Fruit fly (Drosophila melanogaster) whole organism, embryonic: ENCODE results near the gene FoxL1.
A peak's percentile ranks its signal among the peaks of the same experiment; 100 is the strongest.

Source experiments
- B-H2 ChIP-seq: fragments of 200-800 bp; sonication (Bioruptor generic); optimal IDR thresholded peaks from 2 replicates; lab custom pipeline; 2018; ENCODE audit warnings: missing biosample characterization, mild to moderate bottlenecking, missing genetic modification characterization
- Bteb2 ChIP-seq: fragments of 200-800 bp; sonication (Bioruptor generic); optimal IDR thresholded peaks from 2 replicates; lab custom pipeline; 2016; ENCODE audit warnings: missing biosample characterization, missing genetic modification characterization
- CG10147 ChIP-seq: fragments of 200-800 bp; sonication (Bioruptor generic); optimal IDR thresholded peaks from 2 replicates; lab custom pipeline; 2019; ENCODE audit warnings: missing biosample characterization, mild to moderate bottlenecking, missing genetic modification characterization, moderate library complexity
- CG1024 ChIP-seq: fragments of 200-800 bp; sonication (Bioruptor generic); IDR thresholded peaks from 2 replicates; pipeline ENCODE4 v1.3.6; 2022; ENCODE audit warnings: missing biosample characterization, missing genetic modification characterization
- CG11456 ChIP-seq: fragments of 200-800 bp; sonication (Bioruptor generic); IDR thresholded peaks from 3 replicates; pipeline ENCODE4 v1.3.6; 2022; ENCODE audit warnings: missing biosample characterization, missing genetic modification characterization
- CG11723 ChIP-seq: fragments of 200-800 bp; sonication (Bioruptor generic); optimal IDR thresholded peaks from 2 replicates; lab custom pipeline; 2017; ENCODE audit warnings: missing biosample characterization, mild to moderate bottlenecking, missing genetic modification characterization
- CG12071 ChIP-seq: fragments of 200-800 bp; sonication (Bioruptor generic); optimal IDR thresholded peaks from 3 replicates; lab custom pipeline; 2018; ENCODE audit warnings: missing biosample characterization, mild to moderate bottlenecking, missing genetic modification characterization
- CG14441 ChIP-seq: fragments of 200-800 bp; sonication (Bioruptor generic); IDR thresholded peaks from 2 replicates; pipeline ENCODE4 v1.3.6; 2022; ENCODE audit warnings: missing biosample characterization, missing genetic modification characterization
- CG14667 ChIP-seq: fragments of 200-800 bp; sonication (Bioruptor generic); IDR thresholded peaks from 2 replicates; pipeline ENCODE4 v1.3.6; 2022; ENCODE audit warnings: missing biosample characterization, missing genetic modification characterization
- CG15479 ChIP-seq: fragments of 200-800 bp; sonication (Bioruptor generic); optimal IDR thresholded peaks from 3 replicates; lab custom pipeline; 2019; ENCODE audit warnings: missing biosample characterization, mild to moderate bottlenecking, missing genetic modification characterization, moderate library complexity
- CG16815 ChIP-seq: fragments of 200-800 bp; sonication (Bioruptor generic); optimal IDR thresholded peaks from 3 replicates; lab custom pipeline; 2017; ENCODE audit warnings: missing biosample characterization, mild to moderate bottlenecking, missing genetic modification characterization
- CG17612 ChIP-seq: fragments of 200-800 bp; sonication (Bioruptor generic); IDR thresholded peaks from 2 replicates; pipeline ENCODE4 v1.3.6; 2022; ENCODE audit warnings: missing biosample characterization, missing genetic modification characterization
- CG17802 ChIP-seq: fragments of 200-800 bp; sonication (Bioruptor generic); optimal IDR thresholded peaks from 2 replicates; lab custom pipeline; 2018; ENCODE audit warnings: missing biosample characterization, mild to moderate bottlenecking, missing genetic modification characterization, moderate library complexity
- CG18476 ChIP-seq: fragments of 200-800 bp; sonication (Bioruptor generic); optimal IDR thresholded peaks from 2 replicates; lab custom pipeline; 2016; ENCODE audit warnings: missing biosample characterization, mild to moderate bottlenecking, missing genetic modification characterization
- CG2202 ChIP-seq: fragments of 200-800 bp; sonication (Bioruptor generic); optimal IDR thresholded peaks from 2 replicates; lab custom pipeline; 2018; ENCODE audit warnings: missing biosample characterization, mild to moderate bottlenecking, missing genetic modification characterization
- CG2875 ChIP-seq: fragments of 200-800 bp; sonication (Bioruptor generic); optimal IDR thresholded peaks from 2 replicates; lab custom pipeline; 2017; ENCODE audit warnings: missing biosample characterization, mild to moderate bottlenecking, missing genetic modification characterization, missing genetic modification reagents
- CG32767 ChIP-seq: fragments of 200-800 bp; sonication (Bioruptor generic); IDR thresholded peaks from 2 replicates; pipeline ENCODE4 v1.3.6; 2022; ENCODE audit warnings: missing biosample characterization, missing genetic modification characterization
- CG33557 ChIP-seq: fragments of 200-800 bp; sonication (Bioruptor generic); optimal IDR thresholded peaks from 2 replicates; lab custom pipeline; 2019; ENCODE audit warnings: missing biosample characterization, mild to moderate bottlenecking, missing genetic modification characterization, moderate library complexity
- CG4328 ChIP-seq: fragments of 200-800 bp; sonication (Bioruptor generic); optimal IDR thresholded peaks from 3 replicates; lab custom pipeline; 2017; ENCODE audit warnings: missing biosample characterization, missing genetic modification reagents, missing genetic modification characterization
- CG9609 ChIP-seq: fragments of 200-800 bp; sonication (Bioruptor generic); optimal IDR thresholded peaks from 3 replicates; lab custom pipeline; 2016; ENCODE audit warnings: missing biosample characterization, missing genetic modification characterization
- Chrac-16 ChIP-seq: fragments of 200-800 bp; sonication (Bioruptor generic); optimal IDR thresholded peaks from 3 replicates; lab custom pipeline; 2016; ENCODE audit warnings: missing biosample characterization, missing genetic modification characterization
- CoRest ChIP-seq: fragments of 200-800 bp; sonication (Bioruptor generic); optimal IDR thresholded peaks from 3 replicates; lab custom pipeline; 2018; ENCODE audit warnings: missing biosample characterization, mild to moderate bottlenecking, missing genetic modification characterization, moderate library complexity
- HLH3B ChIP-seq: fragments of 200-800 bp; sonication (Bioruptor generic); IDR thresholded peaks from 2 replicates; pipeline ENCODE4 v1.3.6; 2022; ENCODE audit warnings: missing biosample characterization, missing genetic modification characterization
- HmgD ChIP-seq: fragments of 200-800 bp; sonication (Bioruptor generic); optimal IDR thresholded peaks from 3 replicates; lab custom pipeline; 2016; ENCODE audit warnings: missing biosample characterization, missing genetic modification characterization
- Hmr ChIP-seq: fragments of 200-800 bp; sonication (Bioruptor generic); optimal IDR thresholded peaks from 3 replicates; lab custom pipeline; 2017; ENCODE audit warnings: mild to moderate bottlenecking, missing biosample characterization, missing genetic modification reagents, missing genetic modification characterization
- Hr3 ChIP-seq: fragments of 200-800 bp; sonication (Bioruptor generic); optimal IDR thresholded peaks from 3 replicates; lab custom pipeline; 2016; ENCODE audit warnings: missing biosample characterization, missing genetic modification characterization
- Lhr ChIP-seq: fragments of 200-800 bp; sonication (Bioruptor generic); optimal IDR thresholded peaks from 3 replicates; lab custom pipeline; 2017; ENCODE audit warnings: mild to moderate bottlenecking, missing biosample characterization, missing genetic modification reagents, missing genetic modification characterization
- Mad ChIP-seq: fragments of 200-800 bp; sonication (Bioruptor generic); optimal IDR thresholded peaks from 2 replicates; lab custom pipeline; 2016; ENCODE audit warnings: missing biosample characterization, missing genetic modification characterization
- Poxn ChIP-seq: fragments of 200-800 bp; sonication (Bioruptor generic); IDR thresholded peaks from 2 replicates; pipeline ENCODE4 v1.3.6; 2022; ENCODE audit warnings: missing biosample characterization, missing genetic modification characterization
- bab2 ChIP-seq: fragments of 200-800 bp; sonication (Bioruptor generic); optimal IDR thresholded peaks from 2 replicates; lab custom pipeline; 2016; ENCODE audit warnings: missing biosample characterization, missing genetic modification characterization
- bbx ChIP-seq: fragments of 200-800 bp; sonication (Bioruptor generic); IDR thresholded peaks from 2 replicates; pipeline ENCODE4 v1.3.6; 2022; ENCODE audit warnings: missing biosample characterization, missing genetic modification characterization; ENCODE audit not compliant: partially characterized antibody
- bcd ChIP-seq: fragments of 200-800 bp; sonication (Bioruptor generic); optimal IDR thresholded peaks from 2 replicates; lab custom pipeline; 2017; ENCODE audit warnings: missing biosample characterization, mild to moderate bottlenecking, missing genetic modification characterization
- danr ChIP-seq: fragments of 200-800 bp; sonication (Bioruptor generic); IDR thresholded peaks from 2 replicates; pipeline ENCODE4 v1.3.6; 2022; ENCODE audit warnings: missing biosample characterization, missing genetic modification characterization
- esg ChIP-seq: fragments of 200-800 bp; sonication (Bioruptor generic); conservative IDR thresholded peaks from 2 replicates; pipeline ENCODE4 v1.3.6; 2022; ENCODE audit warnings: missing biosample characterization, missing genetic modification characterization
- fd102C ChIP-seq: fragments of 200-800 bp; sonication (Bioruptor generic); optimal IDR thresholded peaks from 2 replicates; lab custom pipeline; 2018; ENCODE audit warnings: missing biosample characterization, mild to moderate bottlenecking, missing genetic modification characterization, moderate library complexity
- gce ChIP-seq: fragments of 200-800 bp; sonication (Bioruptor generic); IDR thresholded peaks from 3 replicates; pipeline ENCODE4 v1.3.6; 2022; ENCODE audit warnings: missing biosample characterization, missing genetic modification characterization
- gro ChIP-seq: fragments of 200-800 bp; sonication (Bioruptor generic); optimal IDR thresholded peaks from 2 replicates; lab custom pipeline; 2016; ENCODE audit warnings: missing biosample characterization, missing genetic modification characterization
- jing ChIP-seq: fragments of 200-800 bp; sonication (Bioruptor generic); optimal IDR thresholded peaks from 2 replicates; lab custom pipeline; 2018; ENCODE audit warnings: missing biosample characterization, mild to moderate bottlenecking, missing genetic modification characterization
- lola ChIP-seq, 3 experiments: fragments of >200 bp in 2 of 3; fragments of 200-800 bp in 1 of 3; sonication (Bioruptor generic) in 1 of 3; optimal IDR thresholded peaks; 2 replicates each; lab custom pipeline; 2017 to 2019; ENCODE audit warnings: missing biosample characterization in 3 of 3, missing genetic modification characterization in 3 of 3, mild to moderate bottlenecking in 1 of 3, moderate library complexity in 1 of 3
- nerfin-2 ChIP-seq: fragments of 200-800 bp; sonication (Bioruptor generic); IDR thresholded peaks from 2 replicates; pipeline ENCODE4 v1.3.6; 2022; ENCODE audit warnings: missing biosample characterization, missing genetic modification characterization; ENCODE audit not compliant: partially characterized antibody
- peb ChIP-seq: fragments of 200-800 bp; sonication (Bioruptor generic); IDR thresholded peaks from 2 replicates; pipeline ENCODE4 v1.3.6; 2022; ENCODE audit warnings: missing biosample characterization, missing genetic modification characterization
- pros ChIP-seq: fragments of 200-800 bp; sonication (Bioruptor generic); optimal IDR thresholded peaks from 3 replicates; lab custom pipeline; 2019; ENCODE audit warnings: missing biosample characterization, mild to moderate bottlenecking, missing genetic modification characterization, moderate library complexity
- pum ChIP-seq: fragments of 200-800 bp; sonication (Bioruptor generic); optimal IDR thresholded peaks from 2 replicates; lab custom pipeline; 2016; ENCODE audit warnings: missing biosample characterization, missing genetic modification characterization
- row ChIP-seq: fragments of 200-800 bp; sonication (Bioruptor generic); IDR thresholded peaks from 3 replicates; pipeline ENCODE4 v1.3.6; 2022; ENCODE audit warnings: missing biosample characterization, missing genetic modification characterization
- run ChIP-seq: fragments of 200-800 bp; sonication (Bioruptor generic); optimal IDR thresholded peaks from 3 replicates; lab custom pipeline; 2018; ENCODE audit warnings: missing biosample characterization, mild to moderate bottlenecking, missing genetic modification characterization
- sisA ChIP-seq: fragments of 200-800 bp; sonication (Bioruptor generic); IDR thresholded peaks from 2 replicates; pipeline ENCODE4 v1.3.6; 2022; ENCODE audit warnings: missing biosample characterization, missing genetic modification characterization
- sna ChIP-seq: fragments of 200-800 bp; sonication (Bioruptor generic); IDR thresholded peaks from 2 replicates; pipeline ENCODE4 v1.3.6; 2022; ENCODE audit warnings: missing biosample characterization, missing genetic modification characterization; ENCODE audit not compliant: partially characterized antibody
- tna ChIP-seq: fragments of 200-800 bp; sonication (Bioruptor generic); IDR thresholded peaks from 2 replicates; pipeline ENCODE4 v1.3.6; 2022; ENCODE audit warnings: missing biosample characterization, missing genetic modification characterization; ENCODE audit not compliant: partially characterized antibody
- unc-4 ChIP-seq: fragments of 200-800 bp; sonication (Bioruptor generic); IDR thresholded peaks from 2 replicates; pipeline ENCODE4 v1.3.6; 2022; ENCODE audit warnings: missing biosample characterization, missing genetic modification characterization; ENCODE audit not compliant: partially characterized antibody

FoxL1 gene

dm6 chr3L:4070221-4070995, 51.7 kb downstream of the FoxL1 start (continued):
- TF ChIP-seq CG17802 (tag; lab: Kevin White, UChicago) = peak; percentile 70
- TF ChIP-seq pum = peak; percentile 78
- peak; percentile 90 for TF ChIP-seq CG9609
- TF ChIP-seq CoRest (tag; lab: Kevin White, UChicago) = peak; percentile 88
- TF ChIP-seq sisA = peak; percentile 93
- TF ChIP-seq CG2875 = peak; percentile 54
- peak in 1 of 3 experiments; percentile 25 for TF ChIP-seq lola (GFP tag; optimal IDR thresholded peaks at IDR 0.05; lab: Kevin White, UChicago)
- peak; percentile 26 for TF ChIP-seq B-H2 (GFP tag; lab: Kevin White, UChicago)
- TF ChIP-seq esg (GFP tag; lab: Robert Waterston, UW) = peak; percentile 92
- TF ChIP-seq CG17612 (GFP tag; lab: Robert Waterston, UW) = peak; percentile 88
- no peak for TF ChIP-seq CG33557 (GFP tag; lab: Kevin White, UChicago)
- no peak for TF ChIP-seq sna (GFP tag; lab: Robert Waterston, UW)
- peak; percentile 96 for TF ChIP-seq row (GFP tag; lab: Robert Waterston, UW)
- TF ChIP-seq CG11456 (GFP tag; lab: Robert Waterston, UW) = peak; percentile 97
- TF ChIP-seq gro (GFP tag; lab: Kevin White, UChicago) = peak; percentile 90
- no peak for TF ChIP-seq nerfin-2
- peak; percentile 90 for TF ChIP-seq gce (GFP tag; lab: Robert Waterston, UW)
- no peak for TF ChIP-seq unc-4 (GFP tag; lab: Robert Waterston, UW)
- TF ChIP-seq bbx (GFP tag; lab: Robert Waterston, UW) = no peak
- peak; percentile 93 for TF ChIP-seq HLH3B
- peak; percentile 86 for TF ChIP-seq CG10147
- peak; percentile 84 for TF ChIP-seq CG1024
- peak; percentile 88 for TF ChIP-seq Hmr (GFP tag; lab: Kevin White, UChicago)
- TF ChIP-seq CG15479 (GFP tag; lab: Kevin White, UChicago) = no peak
- TF ChIP-seq run (tag; lab: Kevin White, UChicago) = peak; percentile 65
- TF ChIP-seq CG16815 (GFP tag; lab: Kevin White, UChicago) = peak; percentile 81
- peak; percentile 9 for TF ChIP-seq fd102C (GFP tag; lab: Kevin White, UChicago)
- TF ChIP-seq tna (GFP tag; lab: Robert Waterston, UW) = no peak
- TF ChIP-seq CG18476 (GFP tag; lab: Kevin White, UChicago) = peak; percentile 62
- peak; percentile 84 for TF ChIP-seq Poxn
- no peak for TF ChIP-seq pros (GFP tag; lab: Kevin White, UChicago)
- peak; percentile 90 for TF ChIP-seq CG32767 (GFP tag; lab: Robert Waterston, UW)
- TF ChIP-seq Lhr = peak; percentile 53
- peak; percentile 83 for TF ChIP-seq Chrac-16 (GFP tag; lab: Kevin White, UChicago)
- TF ChIP-seq danr = peak; percentile 89
- peak; percentile 84 for TF ChIP-seq jing (GFP tag; lab: Kevin White, UChicago)
- peak; percentile 76 for TF ChIP-seq Bteb2 (GFP tag; lab: Kevin White, UChicago)
- TF ChIP-seq bcd (GFP tag; lab: Kevin White, UChicago) = peak; percentile 89
- TF ChIP-seq CG2202 (tag; lab: Kevin White, UChicago) = no peak
- TF ChIP-seq CG11723 (GFP tag; lab: Kevin White, UChicago) = peak; percentile 49
- TF ChIP-seq Hr3 = peak; percentile 77
- TF ChIP-seq CG14441 (GFP tag; lab: Robert Waterston, UW) = peak; percentile 90
- TF ChIP-seq CG4328 (GFP tag; lab: Kevin White, UChicago) = no peak
- TF ChIP-seq CG12071 = peak; percentile 89
- TF ChIP-seq Mad (GFP tag; lab: Kevin White, UChicago) = peak; percentile 81
- TF ChIP-seq bab2 = peak; percentile 33
- TF ChIP-seq HmgD (GFP tag; lab: Kevin White, UChicago) = peak; percentile 81
- peak; percentile 87 for TF ChIP-seq peb
- TF ChIP-seq CG14667 (GFP tag; lab: Robert Waterston, UW) = peak; percentile 89
